Fruit fly (Drosophila melanogaster) whole organism, prepupa: ENCODE results near the gene CG6481.

Experiments used
- CG10669 ChIP-seq: fragments of 200-800 bp; sonication (Bioruptor generic); optimal IDR thresholded peaks from 3 replicates; lab custom pipeline; 2018; ENCODE audit warnings: missing biosample characterization, mild to moderate bottlenecking, missing genetic modification characterization, moderate library complexity
- CG11294 ChIP-seq: fragments of 200-800 bp; sonication (Bioruptor generic); IDR thresholded peaks from 2 replicates; pipeline ENCODE4 v1.3.6; 2022; ENCODE audit warnings: missing biosample characterization, missing genetic modification characterization
- CG11762 ChIP-seq: fragments of 200-800 bp; sonication (Bioruptor generic); optimal IDR thresholded peaks from 3 replicates; lab custom pipeline; 2016; ENCODE audit warnings: missing biosample characterization, missing genetic modification characterization; ENCODE audit not compliant: insufficient read depth
- CG11902 ChIP-seq: fragments of 200-800 bp; sonication (Bioruptor generic); optimal IDR thresholded peaks from 3 replicates; lab custom pipeline; 2016; ENCODE audit warnings: missing biosample characterization, missing genetic modification characterization
- CG1621 ChIP-seq: fragments of 200-800 bp; sonication (Bioruptor generic); optimal IDR thresholded peaks from 3 replicates; lab custom pipeline; 2018; ENCODE audit warnings: missing biosample characterization, mild to moderate bottlenecking, missing genetic modification characterization
- CG3032 ChIP-seq: fragments of 200-800 bp; optimal IDR thresholded peaks from 2 replicates; lab custom pipeline; 2019; ENCODE audit warnings: missing biosample characterization, mild to moderate bottlenecking, missing genetic modification characterization, moderate library complexity
- CG32006 ChIP-seq: fragments of 200-800 bp; sonication (Bioruptor generic); optimal IDR thresholded peaks from 3 replicates; lab custom pipeline; 2017; ENCODE audit warnings: missing biosample characterization, mild to moderate bottlenecking, missing genetic modification characterization
- CG34406 ChIP-seq: fragments of 200-800 bp; sonication (Bioruptor generic); optimal IDR thresholded peaks from 3 replicates; lab custom pipeline; 2016; ENCODE audit warnings: missing biosample characterization, missing genetic modification characterization
- CG4318 ChIP-seq: fragments of 200-800 bp; sonication (Bioruptor generic); optimal IDR thresholded peaks from 3 replicates; lab custom pipeline; 2017; ENCODE audit warnings: missing biosample characterization, mild to moderate bottlenecking, missing genetic modification characterization
- CG6163 ChIP-seq: fragments of 200-800 bp; sonication (Bioruptor generic); IDR thresholded peaks from 3 replicates; pipeline ENCODE4 v1.3.6; 2022; ENCODE audit warnings: missing biosample characterization, missing genetic modification characterization
- CG6808 ChIP-seq: fragments of 200-800 bp; sonication (Bioruptor generic); optimal IDR thresholded peaks from 3 replicates; lab custom pipeline; 2017; ENCODE audit warnings: missing biosample characterization, missing genetic modification characterization, mild to moderate bottlenecking, moderate library complexity, missing genetic modification reagents
- CG6854 ChIP-seq: fragments of 200-800 bp; sonication (Bioruptor generic); optimal IDR thresholded peaks from 2 replicates; lab custom pipeline; 2017; ENCODE audit warnings: missing biosample characterization, mild to moderate bottlenecking, missing genetic modification characterization
- CG7368 ChIP-seq: fragments of 200-800 bp; sonication (Bioruptor generic); optimal IDR thresholded peaks from 3 replicates; lab custom pipeline; 2016; ENCODE audit warnings: missing biosample characterization, missing genetic modification characterization
- CG8119 ChIP-seq: fragments of 200-800 bp; sonication (Bioruptor generic); IDR thresholded peaks from 3 replicates; pipeline ENCODE4 v1.3.6; 2022; ENCODE audit warnings: missing biosample characterization, missing genetic modification characterization
- CG8319 ChIP-seq: fragments of 200-800 bp; sonication (Bioruptor generic); optimal IDR thresholded peaks from 3 replicates; lab custom pipeline; 2016; ENCODE audit warnings: missing biosample characterization, missing genetic modification characterization
- CG8632 ChIP-seq: fragments of 200-800 bp; sonication (Bioruptor generic); optimal IDR thresholded peaks from 3 replicates; lab custom pipeline; 2016; ENCODE audit warnings: missing biosample characterization, missing genetic modification characterization
- Eip78C ChIP-seq: fragments of 200-800 bp; sonication (Bioruptor generic); peaks from one replicate; lab custom pipeline; 2016; ENCODE audit warnings: missing biosample characterization, missing genetic modification characterization
- Eip93F ChIP-seq: fragments of 200-800 bp; sonication (Bioruptor generic); optimal IDR thresholded peaks from 2 replicates; lab custom pipeline; 2016; ENCODE audit warnings: missing biosample characterization, mild to moderate bottlenecking, missing genetic modification characterization
- Gug ChIP-seq: fragments of 200-800 bp; sonication (Bioruptor generic); IDR thresholded peaks from 2 replicates; pipeline ENCODE4 v1.3.6; 2022; ENCODE audit warnings: missing biosample characterization, missing genetic modification characterization
- Hr38 ChIP-seq: sonication (Bioruptor generic); optimal IDR thresholded peaks from 2 replicates; lab custom pipeline; 2016; ENCODE audit warnings: missing biosample characterization, missing genetic modification characterization
- Hr39 ChIP-seq: fragments of 200-800 bp; sonication (Bioruptor generic); optimal IDR thresholded peaks from 2 replicates; lab custom pipeline; 2016; ENCODE audit warnings: missing biosample characterization, missing genetic modification characterization
- Lpt ChIP-seq: fragments of 200-800 bp; sonication (Bioruptor generic); optimal IDR thresholded peaks from 3 replicates; lab custom pipeline; 2016; ENCODE audit warnings: missing biosample characterization, missing genetic modification characterization
- Met ChIP-seq: fragments of 200-800 bp; sonication (Bioruptor generic); optimal IDR thresholded peaks from 3 replicates; lab custom pipeline; 2016; ENCODE audit warnings: missing biosample characterization, missing genetic modification characterization
- OdsH ChIP-seq: fragments of 200-800 bp; sonication (Bioruptor generic); optimal IDR thresholded peaks from 3 replicates; lab custom pipeline; 2016; ENCODE audit warnings: missing biosample characterization, missing genetic modification characterization
- Smox ChIP-seq: fragments of 200-800 bp; sonication (Bioruptor generic); optimal IDR thresholded peaks from 3 replicates; lab custom pipeline; 2016; ENCODE audit warnings: missing biosample characterization, missing genetic modification characterization
- Sox14 ChIP-seq: fragments of 200-800 bp; sonication (Bioruptor generic); optimal IDR thresholded peaks from 3 replicates; lab custom pipeline; 2016; ENCODE audit warnings: missing biosample characterization, missing genetic modification characterization
- Sox15 ChIP-seq: fragments of 200-800 bp; sonication (Bioruptor generic); optimal IDR thresholded peaks from 3 replicates; lab custom pipeline; 2016; ENCODE audit warnings: missing biosample characterization, missing genetic modification characterization
- cyc ChIP-seq: fragments of 200-800 bp; sonication (Bioruptor generic); optimal IDR thresholded peaks from 3 replicates; lab custom pipeline; 2016; ENCODE audit warnings: missing biosample characterization, missing genetic modification characterization
- fd85E ChIP-seq: fragments of 200-800 bp; sonication (Bioruptor generic); optimal IDR thresholded peaks from 3 replicates; lab custom pipeline; 2016; ENCODE audit warnings: missing biosample characterization, missing genetic modification characterization
- net ChIP-seq: fragments of 200-800 bp; sonication (Bioruptor generic); optimal IDR thresholded peaks from 3 replicates; lab custom pipeline; 2016; ENCODE audit warnings: missing biosample characterization, missing genetic modification characterization
- pdm3 ChIP-seq: fragments of 200-800 bp; sonication (Bioruptor generic); optimal IDR thresholded peaks from 3 replicates; lab custom pipeline; 2016; ENCODE audit warnings: missing biosample characterization, missing genetic modification characterization
- salr ChIP-seq, 2 experiments: fragments of 200-800 bp; sonication (Bioruptor generic); optimal IDR thresholded peaks; 3 replicates each; lab custom pipeline; 2016 to 2018; ENCODE audit warnings: missing biosample characterization in 2 of 2, missing genetic modification characterization in 2 of 2, mild to moderate bottlenecking in 1 of 2
- spab ChIP-seq: fragments of 200-800 bp; sonication (Bioruptor generic); optimal IDR thresholded peaks from 2 replicates; lab custom pipeline; 2017; ENCODE audit warnings: missing biosample characterization, mild to moderate bottlenecking, missing genetic modification characterization, missing genetic modification reagents
- ss ChIP-seq, 2 experiments: fragments of 200-800 bp; sonication (Bioruptor generic); optimal IDR thresholded peaks; 2 replicates in 1 of 2; 3 replicates in 1 of 2; lab custom pipeline; 2017 to 2018; ENCODE audit warnings: mild to moderate bottlenecking in 2 of 2, missing biosample characterization in 2 of 2, missing genetic modification characterization in 2 of 2, moderate library complexity in 1 of 2
- svp ChIP-seq: fragments of 200-800 bp; sonication (Bioruptor generic); peaks from one replicate; lab custom pipeline; 2016; ENCODE audit warnings: missing biosample characterization, missing genetic modification characterization
- topi ChIP-seq: fragments of 200-800 bp; sonication (Bioruptor generic); optimal IDR thresholded peaks from 3 replicates; lab custom pipeline; 2016; ENCODE audit warnings: missing biosample characterization, missing genetic modification characterization
- vri ChIP-seq: fragments of 200-800 bp; sonication (Bioruptor generic); optimal IDR thresholded peaks from 3 replicates; lab custom pipeline; 2016; ENCODE audit warnings: missing biosample characterization, mild to moderate bottlenecking, missing genetic modification characterization

The CG6481 gene

dm6 chrX:18512271-18512679 is 10.0 kb downstream of the CG6481 start, which contains the start of gene Ggt-1:
Gene Ggt-1 (minus strand): TSS chrX:18512521.
- TF ChIP-seq CG32006 (GFP tag; lab: Kevin White, UChicago) (no peak), Hr39 (GFP tag; lab: Kevin White, UChicago) (no peak), Sox15 (GFP tag; lab: Kevin White, UChicago) (no peak), CG8119 (GFP tag; lab: Robert Waterston, UW) (no peak), CG6163 (0 out of 3 replicates have a peak, but pooled peaks have one; percentile 14), CG11902 (GFP tag; lab: Kevin White, UChicago) (no peak), CG6808 (GFP tag; lab: Kevin White, UChicago) (no peak), CG11294 (no peak), fd85E (GFP tag; lab: Kevin White, UChicago) (no peak), CG11762 (GFP tag; lab: Kevin White, UChicago) (no peak), topi (GFP tag; lab: Kevin White, UChicago) (no peak), OdsH (GFP tag; lab: Kevin White, UChicago) (no peak), Met (GFP tag; lab: Kevin White, UChicago) (no peak), Eip78C (peak; percentile 33), Smox (GFP tag; lab: Kevin White, UChicago) (no peak), CG10669 (GFP tag; lab: Kevin White, UChicago) (no peak), svp (peak; percentile 91), salr (GFP tag; optimal IDR thresholded peaks at IDR 0.05; lab: Kevin White, UChicago) (no peak), ss (GFP tag; optimal IDR thresholded peaks at IDR 0.05; lab: Kevin White, UChicago) (peak in 1 of 2 experiments; percentile 12)

- TF ChIP-seq CG11294 (no peak), ss (GFP tag; optimal IDR thresholded peaks at IDR 0.05; lab: Kevin White, UChicago) (no peak), topi (GFP tag; lab: Kevin White, UChicago) (no peak), CG8319 (GFP tag; lab: Kevin White, UChicago) (no peak), CG10669 (GFP tag; lab: Kevin White, UChicago) (no peak), spab (GFP tag; lab: Kevin White, UChicago) (no peak), Sox14 (no peak), net (GFP tag; lab: Kevin White, UChicago) (no peak)
Measured at dm6 chrX:18510884-18511283, 11.4 kb downstream of the CG6481 start.

dm6 chrX:18509430-18509829 is 12.8 kb downstream of the CG6481 start:
- TF ChIP-seq Gug (GFP tag; lab: Robert Waterston, UW) (no peak), vri (GFP tag; lab: Kevin White, UChicago) (peak; percentile 5)

dm6 chrX:18508565-18508964 is 13.7 kb downstream of the CG6481 start:
- TF ChIP-seq salr (GFP tag; optimal IDR thresholded peaks at IDR 0.05; lab: Kevin White, UChicago): no peak
- TF ChIP-seq vri (GFP tag; lab: Kevin White, UChicago): no peak
- no peak for TF ChIP-seq spab (GFP tag; lab: Kevin White, UChicago)
- no peak for TF ChIP-seq CG11762 (GFP tag; lab: Kevin White, UChicago)
- TF ChIP-seq Sox15 (GFP tag; lab: Kevin White, UChicago): no peak
- TF ChIP-seq OdsH (GFP tag; lab: Kevin White, UChicago): no peak
- TF ChIP-seq Lpt: no peak
- TF ChIP-seq CG34406 (GFP tag; lab: Kevin White, UChicago): no peak
- no peak for TF ChIP-seq CG32006 (GFP tag; lab: Kevin White, UChicago)
- TF ChIP-seq Smox (GFP tag; lab: Kevin White, UChicago): no peak
- no peak for TF ChIP-seq CG6854
- no peak for TF ChIP-seq Hr38 (GFP tag; lab: Kevin White, UChicago)
- no peak for TF ChIP-seq pdm3 (GFP tag; lab: Kevin White, UChicago)

- TF ChIP-seq CG4318 (GFP tag; lab: Kevin White, UChicago) (no peak), svp (no peak), CG7368 (peak; percentile 69), CG8319 (GFP tag; lab: Kevin White, UChicago) (peak; percentile 52), CG11902 (GFP tag; lab: Kevin White, UChicago) (peak; percentile 52), fd85E (GFP tag; lab: Kevin White, UChicago) (peak; percentile 24), Sox14 (peak; percentile 64), CG10669 (GFP tag; lab: Kevin White, UChicago) (peak; percentile 73), CG3032 (peak; percentile 42), CG6854 (no peak), cyc (GFP tag; lab: Kevin White, UChicago) (peak; percentile 69), CG11762 (GFP tag; lab: Kevin White, UChicago) (peak; percentile 67), pdm3 (GFP tag; lab: Kevin White, UChicago) (peak; percentile 74), Hr38 (GFP tag; lab: Kevin White, UChicago) (no peak), CG34406 (GFP tag; lab: Kevin White, UChicago) (peak; percentile 68), Smox (GFP tag; lab: Kevin White, UChicago) (peak; percentile 67), CG6808 (GFP tag; lab: Kevin White, UChicago) (peak; percentile 49), Met (GFP tag; lab: Kevin White, UChicago) (peak; percentile 83), CG8632 (peak; percentile 61), CG1621 (tag; lab: Kevin White, UChicago) (peak; percentile 56), Eip78C (peak; percentile 95), vri (GFP tag; lab: Kevin White, UChicago) (peak; percentile 54), Eip93F (GFP tag; lab: Kevin White, UChicago) (peak; percentile 11)
Measured at dm6 chrX:18506639-18507528, 15.4 kb downstream of the CG6481 start.
